Fruit fly (Drosophila melanogaster) whole organism, embryonic: ENCODE data around the gene Vha68-1.

Experiments used
- Atf3 ChIP-seq: fragments of 200-800 bp; sonication (Bioruptor generic); optimal IDR thresholded peaks from 3 replicates; lab custom pipeline; 2016; ENCODE audit warnings: missing biosample characterization, missing genetic modification characterization
- Bgb ChIP-seq: fragments of 200-800 bp; sonication (Bioruptor generic); IDR thresholded peaks from 2 replicates; pipeline ENCODE4 v1.3.6; 2022; ENCODE audit warnings: missing biosample characterization, missing genetic modification characterization; ENCODE audit not compliant: partially characterized antibody
- BtbVII ChIP-seq: fragments of 200-800 bp; sonication (Bioruptor generic); optimal IDR thresholded peaks from 3 replicates; lab custom pipeline; 2017; ENCODE audit warnings: missing biosample characterization, mild to moderate bottlenecking, missing genetic modification characterization
- CG10267 ChIP-seq: fragments of 200-800 bp; sonication (Bioruptor generic); optimal IDR thresholded peaks from 2 replicates; lab custom pipeline; 2018; ENCODE audit warnings: missing biosample characterization, mild to moderate bottlenecking, missing genetic modification characterization, moderate library complexity
- CG10462 ChIP-seq: fragments of 200-800 bp; sonication (Bioruptor generic); optimal IDR thresholded peaks from 2 replicates; lab custom pipeline; 2016; ENCODE audit warnings: missing biosample characterization, missing genetic modification characterization
- CG10543 ChIP-seq: fragments of 200-800 bp; sonication (Bioruptor generic); optimal IDR thresholded peaks from 3 replicates; lab custom pipeline; 2017; ENCODE audit warnings: missing biosample characterization, mild to moderate bottlenecking, missing genetic modification characterization, moderate library complexity
- CG11504 ChIP-seq: fragments of 200-800 bp; sonication (Bioruptor generic); optimal IDR thresholded peaks from 3 replicates; lab custom pipeline; 2019; ENCODE audit warnings: missing biosample characterization, mild to moderate bottlenecking, missing genetic modification characterization, moderate library complexity
- CG13775 ChIP-seq: fragments of 200-800 bp; sonication (Bioruptor generic); optimal IDR thresholded peaks from 3 replicates; lab custom pipeline; 2017; ENCODE audit warnings: missing biosample characterization, mild to moderate bottlenecking, missing genetic modification characterization
- CG15011 ChIP-seq: fragments of 200-800 bp; sonication (Bioruptor generic); optimal IDR thresholded peaks from 3 replicates; lab custom pipeline; 2018; ENCODE audit warnings: missing biosample characterization, mild to moderate bottlenecking, missing genetic modification characterization
- CG1529 ChIP-seq: fragments of 200-800 bp; sonication (Bioruptor generic); optimal IDR thresholded peaks from 3 replicates; lab custom pipeline; 2018; ENCODE audit warnings: missing biosample characterization, missing genetic modification characterization
- CG16813 ChIP-seq: fragments of 200-800 bp; sonication (Bioruptor generic); IDR thresholded peaks from 3 replicates; pipeline ENCODE4 v1.3.6; 2022; ENCODE audit warnings: missing biosample characterization, missing genetic modification characterization; ENCODE audit not compliant: partially characterized antibody
- CG17568 ChIP-seq: fragments of 200-800 bp; sonication (Bioruptor generic); optimal IDR thresholded peaks from 2 replicates; lab custom pipeline; 2018; ENCODE audit warnings: missing biosample characterization, mild to moderate bottlenecking, missing genetic modification characterization, moderate library complexity
- CG17612 ChIP-seq: fragments of 200-800 bp; sonication (Bioruptor generic); IDR thresholded peaks from 2 replicates; pipeline ENCODE4 v1.3.6; 2022; ENCODE audit warnings: missing biosample characterization, missing genetic modification characterization
- CG31388 ChIP-seq: fragments of 200-800 bp; sonication (Bioruptor generic); optimal IDR thresholded peaks from 2 replicates; lab custom pipeline; 2016; ENCODE audit warnings: missing biosample characterization, missing genetic modification characterization
- CG33557 ChIP-seq: fragments of 200-800 bp; sonication (Bioruptor generic); optimal IDR thresholded peaks from 2 replicates; lab custom pipeline; 2019; ENCODE audit warnings: missing biosample characterization, mild to moderate bottlenecking, missing genetic modification characterization, moderate library complexity
- CG3407 ChIP-seq: fragments of 200-800 bp; sonication (Bioruptor generic); optimal IDR thresholded peaks from 2 replicates; lab custom pipeline; 2018; ENCODE audit warnings: missing biosample characterization, mild to moderate bottlenecking, missing genetic modification characterization
- CG34422 ChIP-seq: fragments of 200-800 bp; sonication (Bioruptor generic); IDR thresholded peaks from 3 replicates; pipeline ENCODE4 v1.3.6; 2022; ENCODE audit warnings: missing biosample characterization, missing genetic modification characterization
- CG4730 ChIP-seq: fragments of 200-800 bp; sonication (Bioruptor generic); IDR thresholded peaks from 2 replicates; pipeline ENCODE4 v1.3.6; 2022; ENCODE audit warnings: missing biosample characterization, missing genetic modification characterization
- CG6175 ChIP-seq: fragments of 200-800 bp; sonication (Bioruptor generic); IDR thresholded peaks from 3 replicates; pipeline ENCODE4 v1.3.6; 2022; ENCODE audit warnings: missing biosample characterization, missing genetic modification characterization
- CG6272 ChIP-seq: fragments of 200-800 bp; sonication (Bioruptor generic); IDR thresholded peaks from 2 replicates; pipeline ENCODE4 v1.3.6; 2022; ENCODE audit warnings: missing biosample characterization, missing genetic modification characterization
- CG7963 ChIP-seq: fragments of 200-800 bp; sonication (Bioruptor generic); IDR thresholded peaks from 3 replicates; pipeline ENCODE4 v1.3.6; 2022; ENCODE audit warnings: missing biosample characterization, missing genetic modification characterization; ENCODE audit not compliant: partially characterized antibody
- CG8388 ChIP-seq: fragments of 200-800 bp; sonication (Bioruptor generic); optimal IDR thresholded peaks from 2 replicates; lab custom pipeline; 2019; ENCODE audit warnings: missing biosample characterization, mild to moderate bottlenecking, missing genetic modification characterization, moderate library complexity
- CG8924 ChIP-seq: fragments of 200-800 bp; optimal IDR thresholded peaks from 3 replicates; lab custom pipeline; 2019; ENCODE audit warnings: missing biosample characterization, mild to moderate bottlenecking, missing genetic modification characterization, moderate library complexity
- CG9932 ChIP-seq: fragments of 200-800 bp; sonication (Bioruptor generic); IDR thresholded peaks from 2 replicates; pipeline ENCODE4 v1.3.6; 2022; ENCODE audit warnings: missing biosample characterization, missing genetic modification characterization
- Deaf1 ChIP-seq: fragments of 200-800 bp; optimal IDR thresholded peaks from 3 replicates; lab custom pipeline; 2019; ENCODE audit warnings: missing biosample characterization, mild to moderate bottlenecking, missing genetic modification characterization, moderate library complexity
- Dip2 ChIP-seq: fragments of 200-800 bp; sonication (Bioruptor generic); IDR thresholded peaks from 2 replicates; pipeline ENCODE4 v1.3.6; 2022; ENCODE audit warnings: missing biosample characterization, missing genetic modification characterization
- Eip74EF ChIP-seq, 2 experiments: fragments of 200-800 bp in 1 of 2; fragments of >200 bp in 1 of 2; sonication (Bioruptor generic) in 1 of 2; optimal IDR thresholded peaks; 2 replicates each; lab custom pipeline; 2017 to 2019; ENCODE audit warnings: missing biosample characterization in 2 of 2, missing genetic modification characterization in 2 of 2, mild to moderate bottlenecking in 1 of 2, moderate library complexity in 1 of 2
- H15 ChIP-seq: fragments of 200-800 bp; sonication (Bioruptor generic); IDR thresholded peaks from 3 replicates; pipeline ENCODE4 v1.3.6; 2022; ENCODE audit warnings: missing biosample characterization, missing genetic modification characterization
- HLHmδ ChIP-seq: fragments of 200-800 bp; sonication (Bioruptor generic); optimal IDR thresholded peaks from 2 replicates; lab custom pipeline; 2018; ENCODE audit warnings: missing biosample characterization, mild to moderate bottlenecking, missing genetic modification characterization, moderate library complexity
- Hmx ChIP-seq: fragments of 200-800 bp; sonication (Bioruptor generic); optimal IDR thresholded peaks from 2 replicates; lab custom pipeline; 2016; ENCODE audit warnings: missing biosample characterization, missing genetic modification characterization
- Lpt ChIP-seq: fragments of >200 bp; optimal IDR thresholded peaks from 2 replicates; lab custom pipeline; 2018; ENCODE audit warnings: missing biosample characterization, missing genetic modification characterization
- Opbp ChIP-seq: fragments of 200-800 bp; sonication (Bioruptor generic); IDR thresholded peaks from 3 replicates; pipeline ENCODE4 v1.3.6; 2022; ENCODE audit warnings: missing biosample characterization, missing genetic modification characterization; ENCODE audit not compliant: partially characterized antibody
- PHDP ChIP-seq: fragments of 200-800 bp; sonication (Bioruptor generic); optimal IDR thresholded peaks from 3 replicates; lab custom pipeline; 2018; ENCODE audit warnings: missing biosample characterization, mild to moderate bottlenecking, missing genetic modification characterization, moderate library complexity
- Rx ChIP-seq: fragments of 200-800 bp; sonication (Bioruptor generic); IDR thresholded peaks from 2 replicates; pipeline ENCODE4 v1.3.6; 2022; ENCODE audit warnings: missing biosample characterization, missing genetic modification characterization
- Sry-β ChIP-seq: fragments of 200-800 bp; sonication (Bioruptor generic); optimal IDR thresholded peaks from 2 replicates; lab custom pipeline; 2018; ENCODE audit warnings: missing biosample characterization, mild to moderate bottlenecking, missing genetic modification characterization, moderate library complexity
- ab ChIP-seq: fragments of 200-800 bp; sonication (Bioruptor generic); optimal IDR thresholded peaks from 2 replicates; lab custom pipeline; 2016; ENCODE audit warnings: missing biosample characterization, missing genetic modification characterization
- chinmo ChIP-seq: fragments of 200-800 bp; sonication (Bioruptor generic); IDR thresholded peaks from 4 replicates; pipeline ENCODE4 v1.3.6; 2022; ENCODE audit warnings: missing biosample characterization, missing genetic modification characterization; ENCODE audit not compliant: partially characterized antibody
- danr ChIP-seq: fragments of 200-800 bp; sonication (Bioruptor generic); IDR thresholded peaks from 2 replicates; pipeline ENCODE4 v1.3.6; 2022; ENCODE audit warnings: missing biosample characterization, missing genetic modification characterization
- gfzf ChIP-seq: fragments of 200-800 bp; sonication (Bioruptor generic); optimal IDR thresholded peaks from 2 replicates; lab custom pipeline; 2016; ENCODE audit warnings: missing biosample characterization, mild to moderate bottlenecking, missing genetic modification characterization, moderate library complexity
- hkb ChIP-seq, 2 experiments: fragments of 200-800 bp in 1 of 2; fragments of >200 bp in 1 of 2; sonication (Bioruptor generic) in 1 of 2; IDR thresholded peaks in 1 of 2; optimal IDR thresholded peaks in 1 of 2; 2 replicates each; pipeline versions ENCODE4 v1.3.6 to Lab custom; 2017 to 2022; ENCODE audit warnings: missing biosample characterization in 1 of 2, missing genetic modification characterization in 1 of 2
- inv ChIP-seq: fragments of 200-800 bp; sonication (Bioruptor generic); IDR thresholded peaks from 2 replicates; pipeline ENCODE4 v1.3.6; 2022; ENCODE audit warnings: missing biosample characterization, missing genetic modification characterization; ENCODE audit not compliant: partially characterized antibody
- maf-S ChIP-seq: fragments of 200-800 bp; sonication (Bioruptor generic); optimal IDR thresholded peaks from 2 replicates; lab custom pipeline; 2016; ENCODE audit warnings: missing biosample characterization, missing genetic modification characterization
- onecut ChIP-seq: fragments of 200-800 bp; sonication (Bioruptor generic); IDR thresholded peaks from 2 replicates; pipeline ENCODE4 v1.3.6; 2022; ENCODE audit warnings: missing biosample characterization, missing genetic modification characterization
- salm ChIP-seq: fragments of 200-800 bp; sonication (Bioruptor generic); optimal IDR thresholded peaks from 2 replicates; lab custom pipeline; 2018; ENCODE audit warnings: missing biosample characterization, mild to moderate bottlenecking, missing genetic modification characterization
- tap ChIP-seq: fragments of 200-800 bp; optimal IDR thresholded peaks from 3 replicates; lab custom pipeline; 2019; ENCODE audit warnings: missing biosample characterization, mild to moderate bottlenecking, missing genetic modification characterization, moderate library complexity
- tin ChIP-seq: fragments of 200-800 bp; sonication (Bioruptor generic); optimal IDR thresholded peaks from 3 replicates; lab custom pipeline; 2016; ENCODE audit warnings: missing biosample characterization, missing genetic modification characterization
- toy ChIP-seq: fragments of 200-800 bp; sonication (Bioruptor generic); IDR thresholded peaks from 2 replicates; pipeline ENCODE4 v1.3.6; 2022; ENCODE audit warnings: missing biosample characterization, missing genetic modification characterization
- tup ChIP-seq: fragments of 200-800 bp; sonication (Bioruptor generic); optimal IDR thresholded peaks from 2 replicates; lab custom pipeline; 2016; ENCODE audit warnings: missing biosample characterization, mild to moderate bottlenecking, missing genetic modification characterization, moderate library complexity
- usp ChIP-seq: fragments of >200 bp; optimal IDR thresholded peaks from 2 replicates; lab custom pipeline; 2017; ENCODE audit warnings: missing biosample characterization, missing genetic modification characterization
- vfl ChIP-seq: fragments of 200-800 bp; sonication (Bioruptor generic); optimal IDR thresholded peaks from 2 replicates; lab custom pipeline; 2016; ENCODE audit warnings: missing biosample characterization, missing genetic modification characterization

Vha68-1 gene

dm6 chr2L:13000393-13001001 is 3.4 kb downstream of the Vha68-1 start, which contains the start of gene Yip1d1 (continued):
- TF ChIP-seq Eip74EF (GFP tag; optimal IDR thresholded peaks at IDR 0.05; lab: Kevin White, UChicago) (no peak), CG6272 (GFP tag; lab: Robert Waterston, UW) (no peak), CG10462 (GFP tag; lab: Kevin White, UChicago) (no peak), tin (GFP tag; lab: Kevin White, UChicago) (no peak), CG31388 (GFP tag; lab: Kevin White, UChicago) (no peak), CG9932 (no peak), CG17612 (GFP tag; lab: Robert Waterston, UW) (no peak), salm (tag; lab: Kevin White, UChicago) (no peak), Hmx (GFP tag; lab: Kevin White, UChicago) (no peak), danr (no peak), CG7963 (GFP tag; lab: Robert Waterston, UW) (peak; percentile 97), CG11504 (tag; lab: Kevin White, UChicago) (no peak), Atf3 (no peak), Deaf1 (no peak), hkb (optimal IDR thresholded peaks at IDR 0.05; lab: Kevin White, UChicago) (no peak), hkb (GFP tag; IDR thresholded peaks at IDR 0.05; lab: Robert Waterston, UW) (no peak), CG8924 (tag; lab: Kevin White, UChicago) (no peak), vfl (GFP tag; lab: Kevin White, UChicago) (no peak), CG34422 (GFP tag; lab: Robert Waterston, UW) (no peak), PHDP (peak; percentile 18), CG33557 (GFP tag; lab: Kevin White, UChicago) (no peak), CG17568 (GFP tag; lab: Kevin White, UChicago) (no peak), CG10543 (GFP tag; lab: Kevin White, UChicago) (no peak), CG13775 (GFP tag; lab: Kevin White, UChicago) (no peak), Bgb (GFP tag; lab: Robert Waterston, UW) (peak; percentile 97), gfzf (no peak), onecut (GFP tag; lab: Robert Waterston, UW) (peak; percentile 16; the same call in 1 of the 2 replicates), HLHmδ (no peak), chinmo (GFP tag; lab: Robert Waterston, UW) (peak; percentile 98), CG3407 (GFP tag; lab: Kevin White, UChicago) (no peak), Opbp (GFP tag; lab: Robert Waterston, UW) (peak; percentile 95), CG16813 (GFP tag; lab: Robert Waterston, UW) (peak; percentile 90), inv (GFP tag; lab: Robert Waterston, UW) (peak; percentile 83), BtbVII (GFP tag; lab: Kevin White, UChicago) (no peak), ab (no peak), CG8388 (GFP tag; lab: Kevin White, UChicago) (no peak), CG1529 (GFP tag; lab: Kevin White, UChicago) (no peak), usp (GFP tag; lab: Kevin White, UChicago) (no peak), toy (GFP tag; lab: Robert Waterston, UW) (no peak), CG10267 (tag; lab: Kevin White, UChicago) (peak; percentile 52), tap (no peak), Lpt (GFP tag; lab: Kevin White, UChicago) (no peak), maf-S (no peak), CG6175 (no peak), Sry-β (GFP tag; lab: Kevin White, UChicago) (no peak), CG4730 (GFP tag; lab: Robert Waterston, UW) (no peak), Dip2 (GFP tag; lab: Robert Waterston, UW) (no peak), CG15011 (GFP tag; lab: Kevin White, UChicago) (no peak), tup (GFP tag; lab: Kevin White, UChicago) (no peak), H15 (GFP tag; lab: Robert Waterston, UW) (no peak), Rx (no peak)
